Worm (Caenorhabditis elegans): Measurements from ENCODE around the gene Y55B1AR.4.

ce11 chrIII:612759-613158 lies 7.4 kb upstream of the Y55B1AR.4 start:
- no peak for TF ChIP-seq sptf-1 (tag; optimal IDR thresholded peaks at IDR 0.05)
- TF ChIP-seq blmp-1 (tag; optimal IDR thresholded peaks at IDR 0.05): no peak
- TF ChIP-seq lsy-2 (tag; optimal IDR thresholded peaks at IDR 0.05): no peak
- TF ChIP-seq elt-3 (tag; optimal IDR thresholded peaks at IDR 0.05): no peak
- no peak for TF ChIP-seq nhr-76 (tag; optimal IDR thresholded peaks at IDR 0.05)
- no peak for TF ChIP-seq mab-5 (tag; optimal IDR thresholded peaks at IDR 0.05)
- TF ChIP-seq snpc-4 (tag; optimal IDR thresholded peaks at IDR 0.05): no peak
- no peak for TF ChIP-seq unc-62 (GFP tag; optimal IDR thresholded peaks at IDR 0.05)

Data from whole organism, mixed stage, embryonic.